Worm (Caenorhabditis elegans) whole organism, young adult: ENCODE results near the gene such-1.

Source experiments
- B0261.1 ChIP-seq: sonication (generic microtip); optimal IDR thresholded peaks from 2 replicates; lab custom pipeline; 2016; ENCODE audit warnings: mild to moderate bottlenecking, missing genetic modification characterization, moderate library complexity, missing compliant biosample characterization
- B0336.3 ChIP-seq: fragments of 200-800 bp; sonication (Bioruptor generic); IDR thresholded peaks from 2 replicates; pipeline ENCODE4 v1.3.6; 2022; ENCODE audit warnings: missing genetic modification characterization, missing compliant biosample characterization
- C06A6.2 ChIP-seq: fragments of 200-800 bp; sonication (Bioruptor generic); conservative IDR thresholded peaks from 2 replicates; pipeline ENCODE4 v1.3.6; 2022; ENCODE audit warnings: missing genetic modification characterization, missing compliant biosample characterization
- F10E7.11 ChIP-seq: sonication (generic microtip); optimal IDR thresholded peaks from 2 replicates; lab custom pipeline; 2017; ENCODE audit warnings: mild to moderate bottlenecking, missing genetic modification characterization, moderate library complexity, missing compliant biosample characterization
- F22D6.2 ChIP-seq: sonication (generic microtip); optimal IDR thresholded peaks from 2 replicates; lab custom pipeline; 2016; ENCODE audit warnings: mild to moderate bottlenecking, missing genetic modification characterization, missing compliant biosample characterization
- F37B4.10 ChIP-seq: fragments of 200-800 bp; sonication (Bioruptor generic); IDR thresholded peaks from 2 replicates; pipeline ENCODE4 v1.3.6; 2022; ENCODE audit warnings: missing genetic modification characterization, missing compliant biosample characterization
- F49E8.2 ChIP-seq: sonication (generic microtip); optimal IDR thresholded peaks from 3 replicates; lab custom pipeline; 2017; ENCODE audit warnings: missing genetic modification characterization, mild to moderate bottlenecking, missing compliant biosample characterization, antibody characterized with exemption, moderate library complexity; ENCODE audit not compliant: insufficient read depth
- K12H6.12 ChIP-seq: fragments of 200-800 bp; sonication (Bioruptor generic); optimal IDR thresholded peaks from 2 replicates; lab custom pipeline; 2018; ENCODE audit warnings: mild to moderate bottlenecking, missing genetic modification characterization, missing compliant biosample characterization
- T07F8.4 ChIP-seq: sonication (generic microtip); optimal IDR thresholded peaks from 2 replicates; lab custom pipeline; 2016; ENCODE audit warnings: mild to moderate bottlenecking, missing genetic modification characterization, moderate library complexity, missing compliant biosample characterization
- T26A5.8 ChIP-seq: sonication (generic microtip); optimal IDR thresholded peaks from 2 replicates; lab custom pipeline; 2016; ENCODE audit warnings: missing genetic modification characterization, missing compliant biosample characterization
- Y53F4B.3 ChIP-seq: fragments of 200-800 bp; sonication (Bioruptor generic); IDR thresholded peaks from 2 replicates; pipeline ENCODE4 v1.3.6; 2022; ENCODE audit warnings: missing genetic modification reagents, missing genetic modification characterization, missing compliant biosample characterization
- ZK185.1 ChIP-seq: sonication (generic microtip); optimal IDR thresholded peaks from 2 replicates; lab custom pipeline; 2016; ENCODE audit warnings: mild to moderate bottlenecking, missing genetic modification characterization, missing compliant biosample characterization; ENCODE audit not compliant: poor library complexity, severe bottlenecking
- ama-1 ChIP-seq, 3 experiments: fragments of 150-350 bp in 1 of 3; sonication (generic microtip) in 2 of 3; optimal IDR thresholded peaks; 2 replicates each; lab custom pipeline; 2014 to 2018; ENCODE audit warnings: missing biosample characterization in 2 of 3, missing genetic modification characterization in 2 of 3, missing genetic modification reagents in 2 of 3
- atf-7 ChIP-seq: sonication (generic microtip); optimal IDR thresholded peaks from 2 replicates; lab custom pipeline; 2017; ENCODE audit warnings: mild to moderate bottlenecking, missing genetic modification characterization, missing compliant biosample characterization
- attf-3 ChIP-seq: fragments of 200-800 bp; sonication (Bioruptor generic); conservative IDR thresholded peaks from 2 replicates; pipeline ENCODE4 v1.3.6; 2022; ENCODE audit warnings: missing genetic modification reagents, missing genetic modification characterization, missing compliant biosample characterization
- bed-1 ChIP-seq: fragments of 200-800 bp; sonication (Bioruptor generic); IDR thresholded peaks from 2 replicates; pipeline ENCODE4 v1.3.6; 2022; ENCODE audit warnings: missing genetic modification reagents, missing genetic modification characterization, missing compliant biosample characterization
- cebp-1 ChIP-seq, 2 experiments: fragments of 200-800 bp in 1 of 2; sonication (Bioruptor generic) in 1 of 2; sonication (generic microtip) in 1 of 2; IDR thresholded peaks in 1 of 2; optimal IDR thresholded peaks in 1 of 2; 2 replicates each; pipeline versions ENCODE4 v1.3.6 to Lab custom; 2017 to 2022; ENCODE audit warnings: missing compliant biosample characterization in 2 of 2, missing genetic modification characterization in 2 of 2, mild to moderate bottlenecking in 1 of 2, missing genetic modification reagents in 1 of 2, moderate library complexity in 1 of 2
- ceh-27 ChIP-seq: fragments of 200-800 bp; sonication (Bioruptor generic); optimal IDR thresholded peaks from 2 replicates; lab custom pipeline; 2018; ENCODE audit warnings: mild to moderate bottlenecking, missing genetic modification characterization, moderate library complexity, missing compliant biosample characterization
- dox-1 ChIP-seq: fragments of 200-800 bp; sonication (Bioruptor generic); IDR thresholded peaks from 2 replicates; pipeline ENCODE4 v1.3.6; 2022; ENCODE audit warnings: missing genetic modification reagents, missing genetic modification characterization, missing compliant biosample characterization
- dpff-1 ChIP-seq: sonication (generic microtip); optimal IDR thresholded peaks from 2 replicates; lab custom pipeline; 2017; ENCODE audit warnings: mild to moderate bottlenecking, missing genetic modification characterization, missing compliant biosample characterization
- dpl-1 ChIP-seq: fragments of 150-350 bp; optimal IDR thresholded peaks from 2 replicates; lab custom pipeline; 2014; ENCODE audit warnings: missing biosample characterization, missing genetic modification reagents, missing genetic modification characterization
- egl-44 ChIP-seq: fragments of 200-800 bp; sonication (Bioruptor generic); IDR thresholded peaks from 2 replicates; pipeline ENCODE4 v1.3.6; 2022; ENCODE audit warnings: missing genetic modification reagents, missing genetic modification characterization, missing compliant biosample characterization
- egrh-3 ChIP-seq: fragments of 200-800 bp; sonication (Bioruptor generic); IDR thresholded peaks from 2 replicates; pipeline ENCODE4 v1.3.6; 2022; ENCODE audit warnings: missing genetic modification reagents, missing genetic modification characterization, missing compliant biosample characterization
- ekl-4 ChIP-seq: fragments of 200-800 bp; sonication (Bioruptor generic); IDR thresholded peaks from 2 replicates; pipeline ENCODE4 v1.3.6; 2022; ENCODE audit warnings: missing genetic modification reagents, missing genetic modification characterization, missing compliant biosample characterization
- ets-4 ChIP-seq: fragments of 200-800 bp; sonication (Bioruptor generic); optimal IDR thresholded peaks from 2 replicates; lab custom pipeline; 2018; ENCODE audit warnings: mild to moderate bottlenecking, missing genetic modification characterization, missing compliant biosample characterization
- hlh-12 ChIP-seq: sonication (generic microtip); optimal IDR thresholded peaks from 2 replicates; lab custom pipeline; 2016; ENCODE audit warnings: missing genetic modification characterization, missing compliant biosample characterization
- hrde-1 ChIP-seq: sonication (generic microtip); optimal IDR thresholded peaks from 2 replicates; lab custom pipeline; 2016; ENCODE audit warnings: missing genetic modification characterization, mild to moderate bottlenecking, missing compliant biosample characterization, moderate library complexity, missing genotype, missing genetic modification reagents, borderline replicate concordance
- lin-26 ChIP-seq: fragments of 200-800 bp; sonication (Bioruptor generic); IDR thresholded peaks from 2 replicates; pipeline ENCODE4 v1.3.6; 2022; ENCODE audit warnings: missing genetic modification reagents, missing genetic modification characterization, missing compliant biosample characterization
- lin-40 ChIP-seq: sonication (generic microtip); optimal IDR thresholded peaks from 2 replicates; lab custom pipeline; 2016; ENCODE audit warnings: missing genetic modification characterization, mild to moderate bottlenecking, missing compliant biosample characterization, missing genotype, missing genetic modification reagents
- lin-54 ChIP-seq: fragments of 200-800 bp; sonication (Bioruptor generic); optimal IDR thresholded peaks from 2 replicates; lab custom pipeline; 2018; ENCODE audit warnings: mild to moderate bottlenecking, missing genetic modification characterization, missing compliant biosample characterization
- lsy-27 ChIP-seq: sonication (generic microtip); optimal IDR thresholded peaks from 2 replicates; lab custom pipeline; 2017; ENCODE audit warnings: missing genetic modification characterization, mild to moderate bottlenecking, missing compliant biosample characterization, antibody characterized with exemption, missing genotype, borderline replicate concordance; ENCODE audit not compliant: insufficient read depth
- madf-8 ChIP-seq: fragments of 200-800 bp; sonication (Bioruptor generic); conservative IDR thresholded peaks from 2 replicates; pipeline ENCODE4 v1.3.6; 2022; ENCODE audit warnings: missing genetic modification reagents, missing genetic modification characterization, missing compliant biosample characterization
- nhr-179 ChIP-seq: sonication (generic microtip); optimal IDR thresholded peaks from 2 replicates; lab custom pipeline; 2016; ENCODE audit warnings: mild to moderate bottlenecking, missing genetic modification characterization, missing compliant biosample characterization
- nhr-80 ChIP-seq: sonication (generic microtip); optimal IDR thresholded peaks from 2 replicates; lab custom pipeline; 2016; ENCODE audit warnings: missing genetic modification characterization, missing compliant biosample characterization
- nhr-90 ChIP-seq: sonication (generic microtip); optimal IDR thresholded peaks from 2 replicates; lab custom pipeline; 2016; ENCODE audit warnings: missing genotype, mild to moderate bottlenecking, missing genetic modification characterization, missing compliant biosample characterization
- rec-8 ChIP-seq, 2 experiments: sonication (generic microtip); optimal IDR thresholded peaks; 2 replicates each; lab custom pipeline; 2016; ENCODE audit warnings: mild to moderate bottlenecking in 2 of 2, missing genetic modification characterization in 2 of 2, missing genetic modification reagents in 2 of 2, missing genotype in 2 of 2, missing biosample characterization in 1 of 2, missing compliant biosample characterization in 1 of 2, moderate library complexity in 1 of 2
- repo-1 ChIP-seq: sonication (generic microtip); optimal IDR thresholded peaks from 2 replicates; lab custom pipeline; 2017; ENCODE audit warnings: mild to moderate bottlenecking, missing genetic modification characterization, missing compliant biosample characterization
- sea-2 ChIP-seq: fragments of 200-800 bp; sonication (Bioruptor generic); IDR thresholded peaks from 2 replicates; pipeline ENCODE4 v1.3.6; 2022; ENCODE audit warnings: missing genetic modification characterization, missing compliant biosample characterization
- snpc-1.1 ChIP-seq: sonication (generic microtip); optimal IDR thresholded peaks from 2 replicates; lab custom pipeline; 2017; ENCODE audit warnings: missing genetic modification characterization, mild to moderate bottlenecking, missing compliant biosample characterization, antibody characterized with exemption, moderate library complexity, missing genotype, missing genetic modification reagents; ENCODE audit not compliant: insufficient read depth
- tbx-9 ChIP-seq: sonication (generic microtip); optimal IDR thresholded peaks from 2 replicates; lab custom pipeline; 2016; ENCODE audit warnings: borderline replicate concordance, missing genetic modification characterization, inconsistent platforms, missing compliant biosample characterization
- tlf-1 ChIP-seq: fragments of 200-800 bp; sonication (Bioruptor generic); optimal IDR thresholded peaks from 2 replicates; lab custom pipeline; 2018; ENCODE audit warnings: mild to moderate bottlenecking, missing genetic modification characterization, missing compliant biosample characterization
- unc-62 ChIP-seq: fragments of 150-350 bp; optimal IDR thresholded peaks from 2 replicates; lab custom pipeline; 2014; ENCODE audit warnings: missing biosample characterization, missing genetic modification reagents, missing genetic modification characterization
- xnd-1 ChIP-seq: sonication (generic microtip); optimal IDR thresholded peaks from 2 replicates; lab custom pipeline; 2016; ENCODE audit warnings: missing genotype, missing genetic modification reagents, missing genetic modification characterization, missing compliant biosample characterization
- zfh-2 ChIP-seq: fragments of 200-800 bp; sonication (Bioruptor generic); conservative IDR thresholded peaks from 2 replicates; pipeline ENCODE4 v1.3.6; 2022; ENCODE audit warnings: missing genetic modification reagents, missing genetic modification characterization, missing compliant biosample characterization
- ztf-18 ChIP-seq: sonication (generic microtip); optimal IDR thresholded peaks from 2 replicates; lab custom pipeline; 2016; ENCODE audit warnings: missing genotype, mild to moderate bottlenecking, missing genetic modification characterization, missing compliant biosample characterization
- ztf-22 ChIP-seq: fragments of 200-800 bp; sonication (Bioruptor generic); optimal IDR thresholded peaks from 2 replicates; lab custom pipeline; 2018; ENCODE audit warnings: mild to moderate bottlenecking, missing genetic modification characterization, moderate library complexity, missing compliant biosample characterization
- ztf-28 ChIP-seq: fragments of 200-800 bp; sonication (Bioruptor generic); IDR thresholded peaks from 2 replicates; pipeline ENCODE4 v1.3.6; 2022; ENCODE audit warnings: missing genetic modification reagents, missing genetic modification characterization, missing compliant biosample characterization
- ztf-3 ChIP-seq: fragments of 200-800 bp; sonication (Bioruptor generic); optimal IDR thresholded peaks from 2 replicates; lab custom pipeline; 2018; ENCODE audit warnings: mild to moderate bottlenecking, missing genetic modification characterization, missing compliant biosample characterization

The such-1 gene

DNA sequence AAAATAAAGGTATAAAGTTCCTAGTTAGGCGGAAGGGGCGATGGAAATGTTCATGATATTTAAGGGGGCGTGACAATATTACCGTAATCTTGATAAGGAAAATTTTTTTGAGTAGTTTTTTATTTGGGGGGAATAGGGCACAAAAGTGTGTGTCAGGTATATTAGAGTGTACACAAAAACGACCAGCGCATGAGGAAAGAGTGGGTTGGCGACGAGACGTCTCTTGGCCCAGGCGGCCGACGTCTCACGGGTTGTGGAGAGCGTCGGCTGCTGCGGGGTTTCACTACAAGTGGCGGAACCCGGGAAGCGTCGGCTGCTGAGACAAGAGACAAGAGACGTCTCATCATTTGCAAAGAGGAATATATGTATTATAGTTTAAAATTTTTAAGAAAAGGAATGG, 59.8 kb downstream of the such-1 start (continued):
- TF ChIP-seq ztf-18 (tag; lab: Kevin White, UChicago) (peak; percentile 14), snpc-1.1 (peak; percentile 74), ets-4 (GFP tag; lab: Kevin White, UChicago) (peak; percentile 24), egl-44 (GFP tag; lab: Robert Waterston, UW) (no peak), dox-1 (GFP tag; lab: Robert Waterston, UW) (peak; percentile 81), unc-62 (GFP tag; lab: Kevin White, UChicago) (no peak), lsy-27 (tag; lab: Kevin White, UChicago) (no peak), repo-1 (tag; lab: Kevin White, UChicago) (peak; percentile 35), egrh-3 (GFP tag; lab: Robert Waterston, UW) (peak; percentile 84), C06A6.2 (GFP tag; lab: Robert Waterston, UW) (no peak), rec-8 (tag; optimal IDR thresholded peaks at IDR 0.05; lab: Kevin White, UChicago) (no peak), ceh-27 (GFP tag; lab: Kevin White, UChicago) (peak; percentile 32), ZK185.1 (tag; lab: Kevin White, UChicago) (no peak), F22D6.2 (tag; lab: Kevin White, UChicago) (no peak), sea-2 (GFP tag; lab: Robert Waterston, UW) (no peak), zfh-2 (GFP tag; lab: Robert Waterston, UW) (peak; percentile 97), xnd-1 (no peak), dpff-1 (no peak), F10E7.11 (no peak), Y53F4B.3 (GFP tag; lab: Robert Waterston, UW) (no peak), tbx-9 (tag; lab: Kevin White, UChicago) (no peak), lin-40 (tag; lab: Kevin White, UChicago) (peak; percentile 62), T07F8.4 (no peak), lin-54 (GFP tag; lab: Kevin White, UChicago) (peak; percentile 18), K12H6.12 (tag; lab: Kevin White, UChicago) (no peak), B0261.1 (tag; lab: Kevin White, UChicago) (no peak), F49E8.2 (no peak), madf-8 (GFP tag; lab: Robert Waterston, UW) (no peak), nhr-80 (tag; lab: Kevin White, UChicago) (peak; percentile 64), nhr-179 (tag; lab: Kevin White, UChicago) (no peak), lin-26 (peak; percentile 59; the same call in 1 of the 2 replicates), hrde-1 (tag; lab: Kevin White, UChicago) (no peak), B0336.3 (peak; percentile 80), ztf-3 (no peak), nhr-90 (tag; lab: Kevin White, UChicago) (peak; percentile 36), F37B4.10 (GFP tag; lab: Robert Waterston, UW) (no peak), ama-1 (optimal IDR thresholded peaks at IDR 0.05; lab: Kevin White, UChicago) (no peak), ama-1 (GFP tag; optimal IDR thresholded peaks at IDR 0.05; lab: Kevin White, UChicago) (no peak), dpl-1 (GFP tag; lab: Kevin White, UChicago) (no peak), hlh-12 (no peak), ekl-4 (GFP tag; lab: Robert Waterston, UW) (no peak), ztf-28 (no peak), atf-7 (tag; lab: Kevin White, UChicago) (peak; percentile 27), cebp-1 (GFP tag; IDR thresholded peaks at IDR 0.05; lab: Robert Waterston, UW) (no peak), cebp-1 (tag; optimal IDR thresholded peaks at IDR 0.05; lab: Kevin White, UChicago) (peak; percentile 54), attf-3 (GFP tag; lab: Robert Waterston, UW) (no peak), tlf-1 (GFP tag; lab: Kevin White, UChicago) (peak; percentile 23), ztf-22 (no peak), bed-1 (GFP tag; lab: Robert Waterston, UW) (no peak), T26A5.8 (tag; lab: Kevin White, UChicago) (no peak)
